Fruit fly (Drosophila melanogaster) whole organism, embryonic: ENCODE results near the gene BOD1.

ENCODE experiments used
- Adf1 ChIP-seq: fragments of 200-800 bp; sonication (Bioruptor generic); IDR thresholded peaks from 2 replicates; pipeline ENCODE4 v1.3.6; 2022; ENCODE audit warnings: missing biosample characterization, missing genetic modification characterization
- Asciz ChIP-seq: fragments of 200-800 bp; sonication (Bioruptor generic); optimal IDR thresholded peaks from 2 replicates; lab custom pipeline; 2017; ENCODE audit warnings: missing biosample characterization, mild to moderate bottlenecking, missing genetic modification characterization, missing genetic modification reagents
- BEAF-32 ChIP-seq: fragments of 200-800 bp; sonication (Bioruptor generic); optimal IDR thresholded peaks from 3 replicates; lab custom pipeline; 2017; ENCODE audit warnings: missing biosample characterization, missing genetic modification characterization, mild to moderate bottlenecking, moderate library complexity, missing genetic modification reagents
- Bdp1 ChIP-seq: fragments of 200-800 bp; sonication (Bioruptor generic); optimal IDR thresholded peaks from 3 replicates; lab custom pipeline; 2016; ENCODE audit warnings: missing biosample characterization, missing genetic modification characterization
- CG10147 ChIP-seq: fragments of 200-800 bp; sonication (Bioruptor generic); optimal IDR thresholded peaks from 2 replicates; lab custom pipeline; 2019; ENCODE audit warnings: missing biosample characterization, mild to moderate bottlenecking, missing genetic modification characterization, moderate library complexity
- CG1024 ChIP-seq: fragments of 200-800 bp; sonication (Bioruptor generic); IDR thresholded peaks from 2 replicates; pipeline ENCODE4 v1.3.6; 2022; ENCODE audit warnings: missing biosample characterization, missing genetic modification characterization
- CG10543 ChIP-seq: fragments of 200-800 bp; sonication (Bioruptor generic); optimal IDR thresholded peaks from 3 replicates; lab custom pipeline; 2017; ENCODE audit warnings: missing biosample characterization, mild to moderate bottlenecking, missing genetic modification characterization, moderate library complexity
- CG11398 ChIP-seq: fragments of 200-800 bp; sonication (Bioruptor generic); optimal IDR thresholded peaks from 2 replicates; lab custom pipeline; 2016; ENCODE audit warnings: missing biosample characterization, missing genetic modification characterization
- CG11456 ChIP-seq: fragments of 200-800 bp; sonication (Bioruptor generic); IDR thresholded peaks from 3 replicates; pipeline ENCODE4 v1.3.6; 2022; ENCODE audit warnings: missing biosample characterization, missing genetic modification characterization
- CG12942 ChIP-seq: fragments of 200-800 bp; sonication (Bioruptor generic); optimal IDR thresholded peaks from 3 replicates; lab custom pipeline; 2016; ENCODE audit warnings: missing biosample characterization, missing genetic modification characterization
- CG1529 ChIP-seq: fragments of 200-800 bp; sonication (Bioruptor generic); optimal IDR thresholded peaks from 3 replicates; lab custom pipeline; 2018; ENCODE audit warnings: missing biosample characterization, missing genetic modification characterization
- CG16813 ChIP-seq: fragments of 200-800 bp; sonication (Bioruptor generic); IDR thresholded peaks from 3 replicates; pipeline ENCODE4 v1.3.6; 2022; ENCODE audit warnings: missing biosample characterization, missing genetic modification characterization; ENCODE audit not compliant: partially characterized antibody
- CG16815 ChIP-seq: fragments of 200-800 bp; sonication (Bioruptor generic); optimal IDR thresholded peaks from 3 replicates; lab custom pipeline; 2017; ENCODE audit warnings: missing biosample characterization, mild to moderate bottlenecking, missing genetic modification characterization
- CG18599 ChIP-seq: fragments of 200-800 bp; sonication (Bioruptor generic); optimal IDR thresholded peaks from 3 replicates; lab custom pipeline; 2017; ENCODE audit warnings: missing biosample characterization, missing genetic modification characterization, mild to moderate bottlenecking, moderate library complexity, missing genetic modification reagents
- CG2889 ChIP-seq: fragments of 200-800 bp; sonication (Bioruptor generic); IDR thresholded peaks from 3 replicates; pipeline ENCODE4 v1.3.6; 2022; ENCODE audit warnings: missing biosample characterization, missing genetic modification characterization
- CG34422 ChIP-seq: fragments of 200-800 bp; sonication (Bioruptor generic); IDR thresholded peaks from 3 replicates; pipeline ENCODE4 v1.3.6; 2022; ENCODE audit warnings: missing biosample characterization, missing genetic modification characterization
- CG4328 ChIP-seq: fragments of 200-800 bp; sonication (Bioruptor generic); optimal IDR thresholded peaks from 3 replicates; lab custom pipeline; 2017; ENCODE audit warnings: missing biosample characterization, missing genetic modification reagents, missing genetic modification characterization
- CG4360 ChIP-seq: fragments of 200-800 bp; sonication (Bioruptor generic); IDR thresholded peaks from 2 replicates; pipeline ENCODE4 v1.3.6; 2022; ENCODE audit warnings: missing biosample characterization, missing genetic modification characterization
- CG43689 ChIP-seq: fragments of 200-800 bp; sonication (Bioruptor generic); IDR thresholded peaks from 2 replicates; pipeline ENCODE4 v1.3.6; 2022; ENCODE audit warnings: missing biosample characterization, missing genetic modification characterization
- CG4854 ChIP-seq: fragments of 200-800 bp; sonication (Bioruptor generic); optimal IDR thresholded peaks from 2 replicates; lab custom pipeline; 2016; ENCODE audit warnings: missing biosample characterization, missing genetic modification characterization, inconsistent platforms
- CG5180 ChIP-seq: fragments of 200-800 bp; sonication (Bioruptor generic); optimal IDR thresholded peaks from 3 replicates; lab custom pipeline; 2017; ENCODE audit warnings: missing biosample characterization, missing genetic modification characterization, mild to moderate bottlenecking, moderate library complexity, missing genetic modification reagents
- CG8089 ChIP-seq: fragments of 200-800 bp; sonication (Bioruptor generic); optimal IDR thresholded peaks from 3 replicates; lab custom pipeline; 2016; ENCODE audit warnings: missing biosample characterization, missing genetic modification characterization
- CG9215 ChIP-seq: fragments of 200-800 bp; sonication (Bioruptor generic); IDR thresholded peaks from 2 replicates; pipeline ENCODE4 v1.3.6; 2022; ENCODE audit warnings: missing biosample characterization, missing genetic modification characterization
- CG9932 ChIP-seq: fragments of 200-800 bp; sonication (Bioruptor generic); IDR thresholded peaks from 2 replicates; pipeline ENCODE4 v1.3.6; 2022; ENCODE audit warnings: missing biosample characterization, missing genetic modification characterization
- CHES-1-like ChIP-seq: fragments of 200-800 bp; sonication (Bioruptor generic); optimal IDR thresholded peaks from 2 replicates; lab custom pipeline; 2016; ENCODE audit warnings: missing biosample characterization, missing genetic modification characterization
- Ets65A ChIP-seq: fragments of 200-800 bp; sonication (Bioruptor generic); peaks from one replicate; lab custom pipeline; 2016; ENCODE audit warnings: missing biosample characterization, missing genetic modification characterization
- HHEX ChIP-seq: fragments of 200-800 bp; sonication (Bioruptor generic); optimal IDR thresholded peaks from 3 replicates; lab custom pipeline; 2017; ENCODE audit warnings: missing biosample characterization, mild to moderate bottlenecking, missing genetic modification characterization, missing genetic modification reagents
- Hmr ChIP-seq: fragments of 200-800 bp; sonication (Bioruptor generic); optimal IDR thresholded peaks from 3 replicates; lab custom pipeline; 2017; ENCODE audit warnings: mild to moderate bottlenecking, missing biosample characterization, missing genetic modification reagents, missing genetic modification characterization
- Jarid2 ChIP-seq: fragments of 200-800 bp; sonication (Bioruptor generic); optimal IDR thresholded peaks from 3 replicates; lab custom pipeline; 2017; ENCODE audit warnings: mild to moderate bottlenecking, missing biosample characterization, missing genetic modification reagents, missing genetic modification characterization
- MESR4 ChIP-seq: fragments of 200-800 bp; sonication (Bioruptor generic); optimal IDR thresholded peaks from 2 replicates; lab custom pipeline; 2018; ENCODE audit warnings: missing biosample characterization, mild to moderate bottlenecking, missing genetic modification characterization, moderate library complexity
- PHDP ChIP-seq: fragments of 200-800 bp; sonication (Bioruptor generic); optimal IDR thresholded peaks from 3 replicates; lab custom pipeline; 2018; ENCODE audit warnings: missing biosample characterization, mild to moderate bottlenecking, missing genetic modification characterization, moderate library complexity
- Sox100B ChIP-seq: fragments of 200-800 bp; sonication (Bioruptor generic); optimal IDR thresholded peaks from 3 replicates; lab custom pipeline; 2018; ENCODE audit warnings: missing biosample characterization, mild to moderate bottlenecking, missing genetic modification characterization
- Xrp1 ChIP-seq: fragments of 200-800 bp; sonication (Bioruptor generic); IDR thresholded peaks from 2 replicates; pipeline ENCODE4 v1.3.6; 2022; ENCODE audit warnings: missing biosample characterization, missing genetic modification characterization
- ato ChIP-seq: fragments of 200-800 bp; sonication (Bioruptor generic); IDR thresholded peaks from 2 replicates; pipeline ENCODE4 v1.3.6; 2022; ENCODE audit warnings: missing biosample characterization, missing genetic modification characterization; ENCODE audit not compliant: partially characterized antibody
- cas ChIP-seq: fragments of 200-800 bp; sonication (Bioruptor generic); IDR thresholded peaks from 2 replicates; pipeline ENCODE4 v1.3.6; 2022; ENCODE audit warnings: missing biosample characterization, missing genetic modification characterization
- chinmo ChIP-seq: fragments of 200-800 bp; sonication (Bioruptor generic); IDR thresholded peaks from 4 replicates; pipeline ENCODE4 v1.3.6; 2022; ENCODE audit warnings: missing biosample characterization, missing genetic modification characterization; ENCODE audit not compliant: partially characterized antibody
- dysf ChIP-seq: fragments of 200-800 bp; sonication (Bioruptor generic); IDR thresholded peaks from 3 replicates; pipeline ENCODE4 v1.3.6; 2022; ENCODE audit warnings: missing biosample characterization, missing genetic modification characterization
- fd96Cb ChIP-seq: fragments of 200-800 bp; sonication (Bioruptor generic); optimal IDR thresholded peaks from 2 replicates; lab custom pipeline; 2018; ENCODE audit warnings: missing biosample characterization, mild to moderate bottlenecking, missing genetic modification characterization, moderate library complexity
- gro ChIP-seq: fragments of 200-800 bp; sonication (Bioruptor generic); optimal IDR thresholded peaks from 2 replicates; lab custom pipeline; 2016; ENCODE audit warnings: missing biosample characterization, missing genetic modification characterization
- maf-S ChIP-seq: fragments of 200-800 bp; sonication (Bioruptor generic); optimal IDR thresholded peaks from 2 replicates; lab custom pipeline; 2016; ENCODE audit warnings: missing biosample characterization, missing genetic modification characterization
- nerfin-2 ChIP-seq: fragments of 200-800 bp; sonication (Bioruptor generic); IDR thresholded peaks from 2 replicates; pipeline ENCODE4 v1.3.6; 2022; ENCODE audit warnings: missing biosample characterization, missing genetic modification characterization; ENCODE audit not compliant: partially characterized antibody
- pb ChIP-seq: fragments of 200-800 bp; sonication (Bioruptor generic); optimal IDR thresholded peaks from 3 replicates; lab custom pipeline; 2016; ENCODE audit warnings: missing biosample characterization, missing genetic modification characterization
- sens ChIP-seq: fragments of 200-800 bp; sonication (Bioruptor generic); peaks from one replicate; lab custom pipeline; 2016; ENCODE audit warnings: missing biosample characterization, missing genetic modification characterization
- sima ChIP-seq: fragments of 200-800 bp; sonication (Bioruptor generic); optimal IDR thresholded peaks from 2 replicates; lab custom pipeline; 2016; ENCODE audit warnings: missing biosample characterization, missing genetic modification characterization
- trem ChIP-seq: fragments of 200-800 bp; optimal IDR thresholded peaks from 3 replicates; lab custom pipeline; 2019; ENCODE audit warnings: missing biosample characterization, mild to moderate bottlenecking, missing genetic modification characterization, moderate library complexity
- trh ChIP-seq: fragments of 200-800 bp; sonication (Bioruptor generic); optimal IDR thresholded peaks from 2 replicates; lab custom pipeline; 2016; ENCODE audit warnings: missing biosample characterization, missing genetic modification characterization
- ttk ChIP-seq: fragments of 200-800 bp; sonication (Bioruptor generic); IDR thresholded peaks from 2 replicates; pipeline ENCODE4 v2.1.2; 2022; ENCODE audit warnings: missing biosample characterization, missing genetic modification characterization
- twi ChIP-seq: fragments of 200-800 bp; optimal IDR thresholded peaks from 2 replicates; lab custom pipeline; 2019; ENCODE audit warnings: missing biosample characterization, mild to moderate bottlenecking, missing genetic modification characterization, moderate library complexity

BOD1 gene

dm6 chr3R:27937752-27938694 lies at the start of gene BOD1, which contains the start of gene NSD (continued):
- peak; percentile 18 for TF ChIP-seq CG4328 (GFP tag; lab: Kevin White, UChicago)
- no peak for TF ChIP-seq CG1529 (GFP tag; lab: Kevin White, UChicago)
- peak; percentile 49 for TF ChIP-seq CG18599 (GFP tag; lab: Kevin White, UChicago)
- peak; percentile 96 for TF ChIP-seq ato (GFP tag; lab: Robert Waterston, UW)
- no peak for TF ChIP-seq Jarid2 (GFP tag; lab: Kevin White, UChicago)
- TF ChIP-seq Hmr (GFP tag; lab: Kevin White, UChicago): peak; percentile 56
- TF ChIP-seq trem (tag; lab: Kevin White, UChicago): peak; percentile 95
- 0 out of 2 replicates have a peak, but pooled peaks have one; percentile 46 for TF ChIP-seq CG1024 (GFP tag; lab: Robert Waterston, UW)
- TF ChIP-seq CG16815 (GFP tag; lab: Kevin White, UChicago): peak; percentile 41
- TF ChIP-seq CG4854 (GFP tag; lab: Kevin White, UChicago): no peak
- TF ChIP-seq CG4360 (GFP tag; lab: Robert Waterston, UW): no peak; the same call in 1 of the 2 replicates
- peak; percentile 84 for TF ChIP-seq BEAF-32 (GFP tag; lab: Kevin White, UChicago)
- peak; percentile 40; the same call in 1 of the 2 replicates for TF ChIP-seq ttk (GFP tag; lab: Robert Waterston, UW)
- no peak for TF ChIP-seq CG43689 (GFP tag; lab: Robert Waterston, UW)
- TF ChIP-seq CG9215 (GFP tag; lab: Robert Waterston, UW): peak; percentile 63
- peak; percentile 77 for TF ChIP-seq CG34422 (GFP tag; lab: Robert Waterston, UW)
- TF ChIP-seq dysf (GFP tag; lab: Robert Waterston, UW): peak; percentile 71
- no peak for TF ChIP-seq PHDP (tag; lab: Kevin White, UChicago)
- peak; percentile 86 for TF ChIP-seq CG11456
- peak; percentile 90 for TF ChIP-seq nerfin-2 (GFP tag; lab: Robert Waterston, UW)
- TF ChIP-seq CG12942: peak; percentile 15
- TF ChIP-seq CG2889 (GFP tag; lab: Robert Waterston, UW): 0 out of 3 replicates have a peak, but pooled peaks have one; percentile 48
- TF ChIP-seq CG10543 (GFP tag; lab: Kevin White, UChicago): peak; percentile 5
- peak; percentile 25 for TF ChIP-seq CG10147 (GFP tag; lab: Kevin White, UChicago)
- peak; percentile 72 for TF ChIP-seq MESR4
- TF ChIP-seq fd96Cb (tag; lab: Kevin White, UChicago): peak; percentile 10
- TF ChIP-seq chinmo (GFP tag; lab: Robert Waterston, UW): peak; percentile 91
- TF ChIP-seq CG5180 (GFP tag; lab: Kevin White, UChicago): no peak
- TF ChIP-seq HHEX (GFP tag; lab: Kevin White, UChicago): peak; percentile 28
- TF ChIP-seq CG11398: no peak
- no peak for TF ChIP-seq Bdp1 (GFP tag; lab: Kevin White, UChicago)
- peak; percentile 72 for TF ChIP-seq Xrp1 (GFP tag; lab: Robert Waterston, UW)
- TF ChIP-seq Sox100B: no peak
- TF ChIP-seq twi (tag; lab: Kevin White, UChicago): no peak
- TF ChIP-seq CG8089 (GFP tag; lab: Kevin White, UChicago): no peak
- TF ChIP-seq maf-S (GFP tag; lab: Kevin White, UChicago): no peak
- no peak for TF ChIP-seq trh (GFP tag; lab: Kevin White, UChicago)
- TF ChIP-seq CHES-1-like (GFP tag; lab: Kevin White, UChicago): no peak
- TF ChIP-seq gro (GFP tag; lab: Kevin White, UChicago): no peak
- no peak for TF ChIP-seq pb (GFP tag; lab: Kevin White, UChicago)
- TF ChIP-seq sens (GFP tag; lab: Kevin White, UChicago): peak; percentile 76
- TF ChIP-seq Ets65A (GFP tag; lab: Kevin White, UChicago): peak; percentile 80
- no peak for TF ChIP-seq Asciz (GFP tag; lab: Kevin White, UChicago)
- peak; percentile 95 for TF ChIP-seq CG16813
- peak; percentile 57; the same call in 1 of the 2 replicates for TF ChIP-seq cas (GFP tag; lab: Robert Waterston, UW)
- peak; percentile 36; the same call in 1 of the 2 replicates for TF ChIP-seq Adf1
- TF ChIP-seq CG9932 (GFP tag; lab: Robert Waterston, UW): peak; percentile 94
- no peak for TF ChIP-seq sima
